Fruit fly (Drosophila melanogaster) whole organism, embryonic: ENCODE measurements around the gene CG45544.

Experiments used
- ATbp ChIP-seq: fragments of 200-800 bp; sonication (Bioruptor generic); optimal IDR thresholded peaks from 2 replicates; lab custom pipeline; 2017; ENCODE audit warnings: missing biosample characterization, mild to moderate bottlenecking, missing genetic modification characterization, missing genetic modification reagents
- C15 ChIP-seq: fragments of 200-800 bp; sonication (Bioruptor generic); IDR thresholded peaks from 3 replicates; pipeline ENCODE4 v1.3.6; 2022; ENCODE audit warnings: missing biosample characterization, missing genetic modification characterization
- CG15073 ChIP-seq: fragments of 200-800 bp; sonication (Bioruptor generic); optimal IDR thresholded peaks from 2 replicates; lab custom pipeline; 2016; ENCODE audit warnings: missing biosample characterization, missing genetic modification characterization
- CG16863 ChIP-seq: fragments of 200-800 bp; sonication (Bioruptor generic); optimal IDR thresholded peaks from 3 replicates; lab custom pipeline; 2016; ENCODE audit warnings: missing biosample characterization, missing genetic modification characterization
- CG6813 ChIP-seq: fragments of 200-800 bp; sonication (Bioruptor generic); optimal IDR thresholded peaks from 2 replicates; lab custom pipeline; 2017; ENCODE audit warnings: missing biosample characterization, missing genetic modification characterization, mild to moderate bottlenecking, moderate library complexity, missing genetic modification reagents
- E2f2 ChIP-seq: fragments of 200-800 bp; sonication (Bioruptor generic); IDR thresholded peaks from 2 replicates; pipeline ENCODE4 v1.3.6; 2022; ENCODE audit warnings: missing biosample characterization, missing genetic modification characterization
- Spps ChIP-seq: fragments of 200-800 bp; sonication (Bioruptor generic); optimal IDR thresholded peaks from 2 replicates; lab custom pipeline; 2018; ENCODE audit warnings: missing biosample characterization, mild to moderate bottlenecking, missing genetic modification characterization
- dmrt11E ChIP-seq: fragments of 200-800 bp; sonication (Bioruptor generic); optimal IDR thresholded peaks from 3 replicates; lab custom pipeline; 2018; ENCODE audit warnings: missing biosample characterization, mild to moderate bottlenecking, missing genetic modification characterization, moderate library complexity
- fd102C ChIP-seq: fragments of 200-800 bp; sonication (Bioruptor generic); optimal IDR thresholded peaks from 2 replicates; lab custom pipeline; 2018; ENCODE audit warnings: missing biosample characterization, mild to moderate bottlenecking, missing genetic modification characterization, moderate library complexity
- fru ChIP-seq: fragments of >200 bp; optimal IDR thresholded peaks from 2 replicates; lab custom pipeline; 2017
- pzg ChIP-seq: fragments of 200-800 bp; sonication (Bioruptor generic); optimal IDR thresholded peaks from 3 replicates; lab custom pipeline; 2018; ENCODE audit warnings: missing biosample characterization, mild to moderate bottlenecking, missing genetic modification characterization, moderate library complexity
- tna ChIP-seq: fragments of 200-800 bp; sonication (Bioruptor generic); IDR thresholded peaks from 2 replicates; pipeline ENCODE4 v1.3.6; 2022; ENCODE audit warnings: missing biosample characterization, missing genetic modification characterization; ENCODE audit not compliant: partially characterized antibody

dm6 chr3R:29215652-29216483 lies 40.4 kb upstream of the CG45544 start:
- TF ChIP-seq dmrt11E (tag; lab: Kevin White, UChicago) (peak; percentile 13), pzg (no peak), CG15073 (GFP tag; lab: Kevin White, UChicago) (no peak), C15 (GFP tag; lab: Robert Waterston, UW) (no peak), CG6813 (GFP tag; lab: Kevin White, UChicago) (no peak), fru (lab: Kevin White, UChicago) (no peak), ATbp (GFP tag; lab: Kevin White, UChicago) (no peak), E2f2 (GFP tag; lab: Robert Waterston, UW) (no peak; the same call in 1 of the 2 replicates), fd102C (GFP tag; lab: Kevin White, UChicago) (no peak), Spps (tag; lab: Kevin White, UChicago) (no peak), tna (GFP tag; lab: Robert Waterston, UW) (no peak), CG16863 (GFP tag; lab: Kevin White, UChicago) (no peak)
